Worm (Caenorhabditis elegans): Measurements from ENCODE around the gene F11G11.15.

- no peak for TF ChIP-seq madf-5 (GFP tag; IDR thresholded peaks at IDR 0.05)
- TF ChIP-seq Y75B8A.6 (GFP tag; IDR thresholded peaks at IDR 0.05): no peak
- no peak for TF ChIP-seq fos-1 (tag; optimal IDR thresholded peaks at IDR 0.05)
- TF ChIP-seq ama-1 (optimal IDR thresholded peaks at IDR 0.05): no peak
- TF ChIP-seq ceh-82 (tag; optimal IDR thresholded peaks at IDR 0.05): no peak
- TF ChIP-seq lsy-2 (tag; optimal IDR thresholded peaks at IDR 0.05): no peak
- no peak for TF ChIP-seq nhr-76 (tag; optimal IDR thresholded peaks at IDR 0.05)
- TF ChIP-seq nhr-42 (GFP tag; IDR thresholded peaks at IDR 0.05): no peak
Observed at ce11 chrII:4849885-4850284, 24.8 kb upstream of the F11G11.15 start, which contains the start of gene T23B7.3.

Data from whole organism, L4 larva.